Fruit fly (Drosophila melanogaster) S2 (cell line): ENCODE measurements around the gene CG43390.

ENCODE experiments used
- CG8478 ChIP-seq: fragments of >200 bp; optimal IDR thresholded peaks from 2 replicates; lab custom pipeline; 2018
- CTCF ChIP-seq, 2 experiments: fragments of >200 bp; optimal IDR thresholded peaks; 2 replicates each; lab custom pipeline; 2018

The CG43390 gene

DNA sequence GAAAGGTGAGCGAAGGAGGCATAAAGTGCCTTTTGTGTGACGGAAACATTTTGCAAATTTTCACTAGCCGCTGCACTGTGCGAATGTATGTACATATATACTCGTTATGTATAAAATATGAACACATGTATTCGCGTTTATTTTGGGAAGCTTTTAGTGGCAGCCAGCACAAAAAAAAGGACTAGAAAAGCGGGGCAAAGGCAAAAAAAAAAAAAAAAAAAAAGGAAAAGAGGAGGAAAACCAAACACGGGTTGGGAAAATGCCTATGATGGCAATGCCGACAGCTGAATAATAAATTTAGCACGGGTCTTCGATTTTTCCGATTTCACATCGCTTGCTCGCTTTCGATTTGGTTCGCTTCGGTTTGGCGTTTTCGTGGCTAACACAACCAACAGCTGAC is 30.3 kb downstream of the CG43390 start:
- TF ChIP-seq CTCF (optimal IDR thresholded peaks at IDR 0.05; lab: Kevin White, UChicago) (no peak), CG8478 (no peak)

DNA sequence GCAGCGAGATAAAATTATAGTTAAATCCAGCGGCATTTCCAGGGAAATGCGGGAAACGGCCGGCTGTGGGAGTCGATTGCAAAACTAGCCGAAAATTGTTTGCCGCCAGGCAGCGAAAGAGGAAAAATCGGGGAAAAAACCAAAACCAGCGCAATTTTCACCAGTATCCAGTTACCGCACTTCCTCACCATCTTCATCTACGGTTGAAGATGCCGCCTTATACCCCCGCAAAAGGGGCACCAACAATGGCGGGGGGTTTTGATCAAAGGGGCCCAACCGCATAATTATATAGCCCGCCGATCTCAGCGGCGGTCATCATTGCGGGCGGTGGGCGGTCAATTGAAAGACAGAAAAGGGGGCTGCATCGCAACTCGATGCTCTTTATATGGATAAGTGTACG is 31.7 kb downstream of the CG43390 start:
- TF ChIP-seq CG8478 (no peak), CTCF (optimal IDR thresholded peaks at IDR 0.05; lab: Kevin White, UChicago) (no peak)

DNA sequence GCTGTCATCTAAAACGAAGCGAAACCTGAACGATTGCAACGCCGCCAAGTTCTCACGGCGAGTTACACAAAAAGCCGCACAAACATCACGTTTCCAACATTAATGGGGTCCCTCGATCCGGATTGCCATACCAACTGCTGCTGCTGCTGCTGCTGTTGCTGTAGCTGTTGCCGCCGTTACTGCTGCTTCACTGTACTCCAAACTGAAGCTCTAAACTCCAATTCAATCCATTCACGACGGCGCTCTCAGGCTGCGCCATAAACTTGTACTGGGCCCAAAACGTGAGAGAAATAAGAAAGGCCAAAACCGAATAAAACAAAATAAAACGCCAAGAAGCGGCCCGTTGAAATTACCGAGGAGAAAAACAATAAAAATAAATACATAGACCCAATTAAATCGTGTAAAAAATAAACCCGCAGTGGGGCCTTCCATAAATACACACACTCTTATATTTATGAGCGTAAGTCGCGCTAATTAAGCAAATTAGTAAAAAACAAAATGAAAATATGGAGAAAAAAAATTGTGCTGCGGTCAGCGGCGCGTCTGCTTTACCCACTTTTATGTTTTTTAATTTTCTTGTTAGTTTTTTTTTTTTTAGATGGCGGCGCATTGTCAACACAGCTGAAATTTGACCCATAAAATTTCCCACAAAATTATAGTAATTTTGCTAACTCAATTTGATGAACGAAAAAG is 32.3 kb downstream of the CG43390 start:
- TF ChIP-seq CTCF (optimal IDR thresholded peaks at IDR 0.05; lab: Kevin White, UChicago), result no peak

DNA sequence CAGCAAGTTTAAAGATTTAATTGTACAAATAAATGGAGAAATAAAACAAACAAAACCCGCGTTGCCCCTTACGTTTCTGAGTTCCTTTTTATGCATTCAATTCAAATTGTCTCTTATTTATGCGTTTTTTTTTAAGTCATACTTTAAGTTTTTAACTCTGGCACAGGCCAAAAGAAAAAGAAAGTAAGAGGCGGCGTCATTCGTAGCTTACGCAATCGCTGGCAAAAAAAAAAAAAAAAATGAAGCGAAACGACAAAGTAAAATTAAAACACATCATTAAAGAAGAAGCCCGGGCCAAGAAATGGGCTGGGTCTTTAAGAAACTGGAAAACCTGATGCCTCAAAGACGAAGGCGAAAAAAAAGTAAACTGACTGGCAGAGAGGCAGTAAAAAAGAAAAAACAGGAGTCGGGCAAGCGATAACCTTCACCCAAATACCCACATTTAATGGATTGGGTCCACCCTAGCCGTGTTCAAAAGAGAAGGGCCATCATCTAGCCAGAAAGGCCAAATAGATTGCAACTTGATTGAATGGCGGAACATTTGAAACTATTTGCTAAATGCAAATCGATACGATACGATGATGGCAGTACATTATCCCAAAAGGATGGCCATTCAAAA is 36.0 kb downstream of the CG43390 start:
- no peak for TF ChIP-seq CG8478
- TF ChIP-seq CTCF (optimal IDR thresholded peaks at IDR 0.05; lab: Kevin White, UChicago), result no peak

DNA sequence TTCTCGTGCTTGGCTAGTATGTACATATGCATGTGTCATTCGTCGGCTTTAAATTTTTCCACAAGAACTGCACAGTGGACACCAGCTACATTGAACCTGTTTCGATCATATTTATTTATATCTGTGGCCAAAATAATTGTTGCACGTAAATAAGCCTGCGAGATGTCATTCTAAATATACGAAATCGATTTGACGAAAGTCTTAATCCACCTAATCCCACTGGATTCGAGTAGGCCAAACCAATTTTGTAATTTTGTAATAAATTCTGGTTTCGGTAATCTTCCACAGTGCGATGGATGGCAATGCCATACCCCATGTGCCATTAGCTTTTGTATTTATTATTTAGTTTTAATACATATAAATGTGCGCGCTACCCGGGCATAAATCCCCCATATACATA is 36.8 kb downstream of the CG43390 start:
- TF ChIP-seq CG8478 (no peak), CTCF (optimal IDR thresholded peaks at IDR 0.05; lab: Kevin White, UChicago) (no peak)

DNA sequence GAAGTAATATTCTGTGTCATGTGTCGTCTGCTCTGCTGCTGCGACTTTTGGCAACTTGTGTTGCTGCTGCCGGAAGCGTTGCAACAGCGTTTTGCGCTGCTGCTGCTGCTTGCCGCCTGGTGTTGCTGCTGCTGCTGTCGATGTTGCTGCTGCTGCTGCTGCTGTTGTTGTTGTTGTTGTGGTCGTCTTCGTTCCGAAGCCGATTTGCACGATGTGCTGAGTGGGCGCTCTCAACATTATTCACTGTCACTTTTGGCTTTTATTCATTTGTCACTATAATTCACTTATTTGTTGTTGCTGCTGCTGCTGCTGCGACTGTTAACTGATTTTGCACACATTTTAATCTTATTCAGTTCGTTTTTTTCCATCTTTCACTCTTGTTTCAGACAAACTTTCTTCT is 37.3 kb downstream of the CG43390 start:
- TF ChIP-seq CG8478 (no peak), CTCF (optimal IDR thresholded peaks at IDR 0.05; lab: Kevin White, UChicago) (no peak)

DNA sequence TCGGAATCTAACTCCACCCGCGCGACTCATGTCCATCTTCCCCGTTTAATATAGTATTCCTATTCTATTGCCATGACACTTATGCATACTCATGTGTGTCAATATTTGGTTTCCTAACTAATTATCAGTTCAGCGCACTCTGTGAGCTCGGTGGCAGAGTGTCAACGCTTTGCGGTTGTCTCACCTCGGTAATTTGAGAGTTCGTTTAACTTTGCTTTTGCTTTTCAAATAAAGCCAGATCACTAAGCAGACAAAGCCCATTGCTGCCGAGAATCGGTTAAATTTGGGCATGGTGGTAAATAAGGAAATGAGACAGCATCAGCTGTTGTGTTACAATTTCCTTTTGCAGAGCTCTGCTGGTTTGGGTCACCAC is 39.4 kb downstream of the CG43390 start:
- TF ChIP-seq CG8478, result no peak
- TF ChIP-seq CTCF (optimal IDR thresholded peaks at IDR 0.05; lab: Kevin White, UChicago), result no peak

DNA sequence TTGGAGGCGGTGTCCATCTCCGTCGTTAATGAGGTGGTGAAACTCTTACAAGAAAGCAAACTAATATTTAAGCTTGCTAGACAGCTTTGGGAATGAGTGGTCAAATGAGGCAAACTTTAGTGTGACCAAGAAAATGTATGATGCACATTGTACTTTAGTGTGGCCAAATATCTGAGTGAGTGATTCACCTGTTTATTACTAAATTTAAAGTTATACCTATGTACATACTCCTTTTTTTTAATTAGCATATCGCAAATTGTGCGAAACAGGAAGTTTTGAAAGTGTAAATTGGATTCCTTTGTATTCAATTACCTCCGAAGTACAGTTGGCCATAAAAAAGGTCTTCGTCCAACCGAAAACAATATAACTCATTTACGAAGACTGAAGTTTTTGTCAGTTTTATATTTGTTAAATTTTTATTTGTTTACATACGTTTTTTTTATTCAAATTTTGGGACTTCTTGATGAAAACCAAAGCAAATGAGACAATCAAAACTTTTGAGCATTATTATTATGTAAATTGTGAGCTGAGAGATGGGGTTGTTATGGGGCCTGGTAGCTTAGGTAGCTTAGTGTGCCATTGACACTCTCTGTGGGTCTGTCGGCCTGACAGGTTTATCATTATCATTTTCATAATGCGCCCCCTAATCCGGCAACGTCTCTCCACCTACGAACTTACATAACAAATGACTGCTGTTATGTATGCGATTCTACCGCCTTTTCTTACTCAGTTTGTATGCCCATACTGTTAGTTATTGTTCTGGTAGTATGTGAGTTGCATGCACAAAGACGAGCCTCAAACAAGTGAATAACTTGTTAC is 40.0 kb downstream of the CG43390 start:
- TF ChIP-seq CG8478 (no peak), CTCF (optimal IDR thresholded peaks at IDR 0.05; lab: Kevin White, UChicago) (no peak)

DNA sequence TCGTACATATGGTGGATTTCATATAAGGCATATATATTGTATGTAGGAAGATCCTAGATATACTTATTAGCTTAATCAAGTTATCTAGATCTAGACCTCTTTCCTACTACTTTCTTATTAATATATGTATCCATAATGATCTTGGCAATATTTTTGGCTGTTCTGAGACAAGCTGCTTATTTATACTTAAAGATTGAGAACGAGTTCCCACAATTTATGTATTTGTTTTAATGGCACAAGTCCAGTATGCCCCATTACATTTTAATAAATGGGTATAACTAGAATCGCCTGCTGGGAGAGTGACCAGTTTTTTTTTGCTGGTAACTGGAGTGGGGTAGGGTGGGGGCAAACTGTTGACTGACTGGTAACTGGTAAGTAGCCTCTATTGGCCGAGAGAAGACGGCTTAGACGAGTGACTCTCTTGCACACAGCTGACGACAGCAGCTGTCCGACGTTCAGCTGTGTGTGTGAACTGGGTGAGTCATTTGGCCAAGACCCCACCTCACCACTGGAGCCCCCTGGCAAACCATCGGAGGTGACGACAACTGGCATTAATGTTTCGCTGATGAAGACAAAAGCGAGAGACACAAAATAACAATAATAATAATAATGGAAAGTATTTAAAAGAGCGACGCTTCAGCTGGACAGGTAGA is 42.9 kb downstream of the CG43390 start:
- TF ChIP-seq CG8478 (no peak), CTCF (optimal IDR thresholded peaks at IDR 0.05; lab: Kevin White, UChicago) (no peak)

DNA sequence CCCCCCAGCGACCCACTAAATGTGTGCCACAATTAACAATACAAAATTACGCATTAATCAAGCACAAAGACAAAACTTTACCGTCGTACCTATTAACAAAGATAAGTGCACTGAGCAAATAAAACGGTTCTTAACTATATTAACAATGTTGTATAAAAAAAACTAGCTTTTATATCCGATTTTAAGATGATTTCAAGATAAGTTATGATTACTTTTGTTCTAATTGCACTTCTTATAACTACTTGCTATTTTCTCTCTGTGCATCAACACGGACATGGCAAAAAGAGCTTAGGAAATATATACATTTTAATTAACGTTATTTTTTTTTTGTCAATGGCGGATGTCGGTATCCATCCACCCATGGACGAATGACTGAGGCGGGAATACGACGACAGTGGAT is 43.6 kb downstream of the CG43390 start:
- TF ChIP-seq CG8478, result no peak
- TF ChIP-seq CTCF (optimal IDR thresholded peaks at IDR 0.05; lab: Kevin White, UChicago), result no peak

DNA sequence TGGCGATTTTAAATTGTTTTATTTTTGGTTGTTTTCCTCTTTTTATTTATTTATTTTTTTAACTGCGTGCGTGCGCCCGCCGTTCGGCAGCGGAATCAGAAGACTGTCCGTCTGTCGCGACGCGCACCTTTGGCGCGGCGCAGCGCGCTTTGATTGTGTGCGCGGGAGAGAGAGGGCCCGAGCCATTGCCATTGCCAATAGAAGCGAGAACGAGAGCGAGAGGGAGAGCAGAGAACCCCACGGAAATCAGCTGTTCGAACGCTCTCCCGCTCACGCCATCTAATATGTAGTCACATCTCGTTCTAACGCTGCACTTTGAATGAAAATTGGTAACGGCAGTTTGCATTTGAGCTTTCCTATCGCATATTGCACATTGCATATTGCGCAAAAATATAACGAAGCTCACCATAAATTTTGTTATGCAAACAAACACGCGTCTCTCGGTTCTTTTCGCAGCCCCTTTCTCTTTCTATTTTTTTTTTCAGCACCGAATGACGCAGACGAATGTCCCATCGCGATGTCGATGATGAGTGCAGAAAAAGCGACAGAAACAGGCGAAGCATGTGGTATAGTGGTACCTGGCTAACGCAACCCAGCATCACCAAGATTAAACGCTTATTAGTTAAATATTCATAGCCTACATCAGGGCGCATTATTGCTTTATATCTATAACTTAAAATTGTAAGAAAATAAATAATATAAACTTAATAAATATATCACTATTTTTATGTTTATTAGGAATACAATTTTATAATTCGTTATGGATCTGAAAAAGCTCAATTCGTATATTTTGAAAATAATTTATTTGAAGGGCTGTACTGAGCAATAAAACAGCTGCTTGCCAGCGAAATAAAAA is 45.1 kb downstream of the CG43390 start:
- TF ChIP-seq CTCF (optimal IDR thresholded peaks at IDR 0.05; lab: Kevin White, UChicago), result no peak
- no peak for TF ChIP-seq CG8478

DNA sequence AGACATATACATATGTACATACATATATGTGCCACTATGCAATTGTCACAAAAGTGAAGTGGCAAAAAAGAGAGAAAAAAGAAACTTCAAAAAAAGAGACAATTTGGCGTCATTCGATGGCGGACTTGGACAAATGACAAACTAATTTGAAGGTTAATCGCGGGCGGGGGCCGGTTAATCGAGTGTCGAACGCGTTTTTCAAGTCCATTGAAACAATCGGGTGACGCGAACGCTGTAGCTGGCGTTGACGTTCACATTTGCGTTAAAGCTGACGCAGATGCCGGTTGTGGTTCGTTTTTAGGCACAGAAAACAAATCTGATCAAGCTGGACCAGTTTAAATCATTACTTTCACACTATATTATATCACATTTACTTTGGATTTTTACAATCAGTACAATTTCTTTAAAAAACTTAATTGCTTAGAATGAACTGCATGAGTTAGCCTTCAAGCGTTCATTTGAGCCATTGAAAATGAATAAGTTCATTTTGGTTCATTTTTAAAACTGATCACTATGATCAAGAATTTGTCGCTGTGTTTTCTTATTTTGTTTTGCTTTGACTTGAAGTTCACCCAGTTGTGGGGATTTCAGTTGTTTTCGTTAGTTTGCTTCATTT is 45.9 kb downstream of the CG43390 start:
- TF ChIP-seq CTCF (optimal IDR thresholded peaks at IDR 0.05; lab: Kevin White, UChicago), result no peak
- no peak for TF ChIP-seq CG8478

DNA sequence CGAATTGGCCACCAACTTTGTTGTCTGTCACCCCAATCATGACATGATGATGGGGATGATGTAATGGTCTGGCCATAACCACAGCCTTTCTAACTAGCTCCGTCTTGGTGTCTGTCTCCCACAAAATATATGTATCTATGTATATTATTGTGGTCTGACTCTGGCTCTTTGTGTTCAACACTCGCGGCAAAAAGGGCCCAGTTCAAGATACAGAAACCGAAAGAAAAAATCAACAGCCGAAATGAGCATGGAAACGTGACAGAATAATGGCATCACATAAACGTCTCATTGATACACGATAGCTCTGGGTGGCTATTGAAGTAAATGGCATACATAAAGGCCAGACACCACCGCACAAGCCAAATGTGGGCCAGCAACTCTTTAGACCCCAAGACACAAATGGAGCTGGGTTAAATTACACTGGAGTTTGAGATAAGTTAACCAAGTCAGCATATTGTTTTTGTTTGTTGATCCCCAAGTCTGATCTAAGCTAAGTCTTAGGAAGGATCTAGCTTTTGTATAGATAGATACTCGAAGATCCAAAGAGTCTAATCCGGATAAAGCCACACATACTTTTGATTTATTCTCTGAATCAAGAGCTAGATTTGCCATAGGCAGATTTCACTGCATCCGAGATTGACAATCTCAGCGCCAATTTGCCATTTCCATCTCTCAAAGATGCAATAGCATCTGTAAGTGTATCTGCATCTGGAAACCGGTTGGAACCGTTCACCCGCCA is 47.6 kb downstream of the CG43390 start:
- TF ChIP-seq CTCF (optimal IDR thresholded peaks at IDR 0.05; lab: Kevin White, UChicago) (no peak), CG8478 (no peak)

DNA sequence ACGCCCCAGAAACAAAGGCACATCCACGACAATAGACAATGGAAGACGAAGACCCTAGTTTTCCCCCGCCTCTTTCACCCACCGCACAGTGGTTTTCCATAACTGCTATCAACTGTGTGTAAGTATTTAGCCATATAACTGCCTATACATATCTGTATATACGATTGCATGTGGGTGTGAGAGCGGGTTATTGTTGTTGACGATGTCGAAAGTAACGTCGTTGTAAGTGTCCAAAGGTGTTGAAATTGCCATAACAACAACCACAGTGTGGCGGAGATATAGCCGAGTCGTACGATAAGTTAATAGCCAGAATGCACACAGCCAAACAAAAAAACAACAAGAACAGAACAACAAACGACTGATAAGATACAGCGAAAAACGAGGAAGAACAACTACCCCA is 48.5 kb downstream of the CG43390 start:
- TF ChIP-seq CTCF (optimal IDR thresholded peaks at IDR 0.05; lab: Kevin White, UChicago) (no peak), CG8478 (no peak)
